Fruit fly (Drosophila melanogaster) whole organism, embryonic: ENCODE measurements around the gene CG31321.

Experiments
- B-H1 ChIP-seq: fragments of 200-800 bp; sonication (Bioruptor generic); IDR thresholded peaks from 3 replicates; pipeline ENCODE4 v1.3.6; 2022; ENCODE audit warnings: missing biosample characterization, missing genetic modification characterization
- BtbVII ChIP-seq: fragments of 200-800 bp; sonication (Bioruptor generic); optimal IDR thresholded peaks from 3 replicates; lab custom pipeline; 2017; ENCODE audit warnings: missing biosample characterization, mild to moderate bottlenecking, missing genetic modification characterization
- C15 ChIP-seq: fragments of 200-800 bp; sonication (Bioruptor generic); IDR thresholded peaks from 3 replicates; pipeline ENCODE4 v1.3.6; 2022; ENCODE audit warnings: missing biosample characterization, missing genetic modification characterization
- CG1024 ChIP-seq: fragments of 200-800 bp; sonication (Bioruptor generic); IDR thresholded peaks from 2 replicates; pipeline ENCODE4 v1.3.6; 2022; ENCODE audit warnings: missing biosample characterization, missing genetic modification characterization
- CG11085 ChIP-seq: fragments of 200-800 bp; sonication (Bioruptor generic); IDR thresholded peaks from 2 replicates; pipeline ENCODE4 v1.3.6; 2022; ENCODE audit warnings: missing biosample characterization, missing genetic modification characterization
- CG11723 ChIP-seq: fragments of 200-800 bp; sonication (Bioruptor generic); optimal IDR thresholded peaks from 2 replicates; lab custom pipeline; 2017; ENCODE audit warnings: missing biosample characterization, mild to moderate bottlenecking, missing genetic modification characterization
- CG12104 ChIP-seq: fragments of 200-800 bp; sonication (Bioruptor generic); optimal IDR thresholded peaks from 3 replicates; lab custom pipeline; 2016; ENCODE audit warnings: missing biosample characterization, missing genetic modification characterization
- CG13424 ChIP-seq: fragments of 200-800 bp; sonication (Bioruptor generic); optimal IDR thresholded peaks from 2 replicates; lab custom pipeline; 2019; ENCODE audit warnings: missing biosample characterization, mild to moderate bottlenecking, missing genetic modification characterization, moderate library complexity
- CG13624 ChIP-seq: fragments of 200-800 bp; sonication (Bioruptor generic); optimal IDR thresholded peaks from 2 replicates; lab custom pipeline; 2016; ENCODE audit warnings: missing biosample characterization, missing genetic modification characterization
- CG13894 ChIP-seq: fragments of 200-800 bp; sonication (Bioruptor generic); optimal IDR thresholded peaks from 3 replicates; lab custom pipeline; 2018; ENCODE audit warnings: missing biosample characterization, mild to moderate bottlenecking, missing genetic modification characterization, moderate library complexity
- CG14710 ChIP-seq: fragments of 200-800 bp; sonication (Bioruptor generic); optimal IDR thresholded peaks from 3 replicates; lab custom pipeline; 2019; ENCODE audit warnings: missing biosample characterization, mild to moderate bottlenecking, missing genetic modification characterization, moderate library complexity
- CG15514 ChIP-seq: fragments of 200-800 bp; sonication (Bioruptor generic); optimal IDR thresholded peaks from 3 replicates; lab custom pipeline; 2017; ENCODE audit warnings: missing biosample characterization, missing genetic modification characterization, mild to moderate bottlenecking, moderate library complexity, missing genetic modification reagents
- CG1603 ChIP-seq: fragments of 200-800 bp; sonication (Bioruptor generic); optimal IDR thresholded peaks from 2 replicates; lab custom pipeline; 2019; ENCODE audit warnings: missing biosample characterization, mild to moderate bottlenecking, missing genetic modification characterization, moderate library complexity
- CG16813 ChIP-seq: fragments of 200-800 bp; sonication (Bioruptor generic); IDR thresholded peaks from 3 replicates; pipeline ENCODE4 v1.3.6; 2022; ENCODE audit warnings: missing biosample characterization, missing genetic modification characterization; ENCODE audit not compliant: partially characterized antibody
- CG17186 ChIP-seq: fragments of 200-800 bp; sonication (Bioruptor generic); optimal IDR thresholded peaks from 3 replicates; lab custom pipeline; 2017; ENCODE audit warnings: missing biosample characterization, missing genetic modification reagents, missing genetic modification characterization
- CG1792 ChIP-seq: fragments of 200-800 bp; sonication (Bioruptor generic); optimal IDR thresholded peaks from 2 replicates; lab custom pipeline; 2016; ENCODE audit warnings: missing biosample characterization, missing genetic modification characterization
- CG2120 ChIP-seq: fragments of 200-800 bp; sonication (Bioruptor generic); optimal IDR thresholded peaks from 3 replicates; lab custom pipeline; 2016; ENCODE audit warnings: missing biosample characterization, missing genetic modification characterization
- CG2678 ChIP-seq: fragments of 200-800 bp; sonication (Bioruptor generic); optimal IDR thresholded peaks from 3 replicates; lab custom pipeline; 2019; ENCODE audit warnings: missing biosample characterization, mild to moderate bottlenecking, missing genetic modification characterization, moderate library complexity
- CG2875 ChIP-seq: fragments of 200-800 bp; sonication (Bioruptor generic); optimal IDR thresholded peaks from 2 replicates; lab custom pipeline; 2017; ENCODE audit warnings: missing biosample characterization, mild to moderate bottlenecking, missing genetic modification characterization, missing genetic modification reagents
- CG30020 ChIP-seq: fragments of 200-800 bp; optimal IDR thresholded peaks from 2 replicates; lab custom pipeline; 2019; ENCODE audit warnings: missing biosample characterization, mild to moderate bottlenecking, missing genetic modification characterization, moderate library complexity
- CG5953 ChIP-seq: fragments of 200-800 bp; sonication (Bioruptor generic); IDR thresholded peaks from 2 replicates; pipeline ENCODE4 v1.3.6; 2022; ENCODE audit warnings: missing biosample characterization, missing genetic modification characterization
- CG6175 ChIP-seq: fragments of 200-800 bp; sonication (Bioruptor generic); IDR thresholded peaks from 3 replicates; pipeline ENCODE4 v1.3.6; 2022; ENCODE audit warnings: missing biosample characterization, missing genetic modification characterization
- CG6791 ChIP-seq: fragments of 200-800 bp; sonication (Bioruptor generic); IDR thresholded peaks from 3 replicates; pipeline ENCODE4 v1.3.6; 2022; ENCODE audit warnings: missing biosample characterization, missing genetic modification characterization; ENCODE audit not compliant: partially characterized antibody
- CG7271 ChIP-seq: fragments of 200-800 bp; sonication (Bioruptor generic); optimal IDR thresholded peaks from 2 replicates; lab custom pipeline; 2018; ENCODE audit warnings: missing biosample characterization, mild to moderate bottlenecking, missing genetic modification characterization, moderate library complexity
- CG8290 ChIP-seq, 3 experiments: fragments of 200-800 bp; sonication (Bioruptor generic); optimal IDR thresholded peaks; 2 replicates each; lab custom pipeline; 2016 to 2019; ENCODE audit warnings: missing biosample characterization in 3 of 3, missing genetic modification characterization in 3 of 3, mild to moderate bottlenecking in 2 of 3, moderate library complexity in 1 of 3
- CG8388 ChIP-seq: fragments of 200-800 bp; sonication (Bioruptor generic); optimal IDR thresholded peaks from 2 replicates; lab custom pipeline; 2019; ENCODE audit warnings: missing biosample characterization, mild to moderate bottlenecking, missing genetic modification characterization, moderate library complexity
- CG9932 ChIP-seq: fragments of 200-800 bp; sonication (Bioruptor generic); IDR thresholded peaks from 2 replicates; pipeline ENCODE4 v1.3.6; 2022; ENCODE audit warnings: missing biosample characterization, missing genetic modification characterization
- E2f2 ChIP-seq: fragments of 200-800 bp; sonication (Bioruptor generic); IDR thresholded peaks from 2 replicates; pipeline ENCODE4 v1.3.6; 2022; ENCODE audit warnings: missing biosample characterization, missing genetic modification characterization
- HHEX ChIP-seq: fragments of 200-800 bp; sonication (Bioruptor generic); optimal IDR thresholded peaks from 3 replicates; lab custom pipeline; 2017; ENCODE audit warnings: missing biosample characterization, mild to moderate bottlenecking, missing genetic modification characterization, missing genetic modification reagents
- Hr39 ChIP-seq: fragments of >200 bp; optimal IDR thresholded peaks from 2 replicates; lab custom pipeline; 2017
- Hr51 ChIP-seq, 2 experiments: fragments of 200-800 bp; sonication (Bioruptor generic); optimal IDR thresholded peaks; 2 replicates in 1 of 2; 3 replicates in 1 of 2; lab custom pipeline; 2016 to 2018; ENCODE audit warnings: missing biosample characterization in 2 of 2, missing genetic modification characterization in 2 of 2, mild to moderate bottlenecking in 1 of 2, moderate library complexity in 1 of 2
- Neu2 ChIP-seq: fragments of 200-800 bp; sonication (Bioruptor generic); optimal IDR thresholded peaks from 3 replicates; lab custom pipeline; 2016; ENCODE audit warnings: missing biosample characterization, missing genetic modification characterization, borderline replicate concordance
- Taf1 ChIP-seq: fragments of 200-800 bp; sonication (Bioruptor generic); IDR thresholded peaks from 2 replicates; pipeline ENCODE4 v1.3.6; 2022; ENCODE audit warnings: missing biosample characterization, missing genetic modification characterization
- al ChIP-seq: fragments of 200-800 bp; sonication (Bioruptor generic); IDR thresholded peaks from 2 replicates; pipeline ENCODE4 v1.3.6; 2022; ENCODE audit warnings: missing biosample characterization, missing genetic modification characterization
- aop ChIP-seq: fragments of 200-800 bp; sonication (Bioruptor generic); IDR thresholded peaks from 2 replicates; pipeline ENCODE4 v1.3.6; 2022; ENCODE audit warnings: missing biosample characterization, missing genetic modification characterization
- az2 ChIP-seq: fragments of 200-800 bp; sonication (Bioruptor generic); optimal IDR thresholded peaks from 3 replicates; lab custom pipeline; 2016; ENCODE audit warnings: missing biosample characterization, missing genetic modification characterization
- bigmax ChIP-seq: fragments of 200-800 bp; sonication (Bioruptor generic); optimal IDR thresholded peaks from 2 replicates; lab custom pipeline; 2018; ENCODE audit warnings: missing biosample characterization, mild to moderate bottlenecking, missing genetic modification characterization
- chn ChIP-seq: fragments of 200-800 bp; sonication (Bioruptor generic); optimal IDR thresholded peaks from 2 replicates; lab custom pipeline; 2016; ENCODE audit warnings: missing biosample characterization, missing genetic modification characterization
- dmrt11E ChIP-seq: fragments of 200-800 bp; sonication (Bioruptor generic); optimal IDR thresholded peaks from 3 replicates; lab custom pipeline; 2018; ENCODE audit warnings: missing biosample characterization, mild to moderate bottlenecking, missing genetic modification characterization, moderate library complexity
- exex ChIP-seq: fragments of 200-800 bp; sonication (Bioruptor generic); optimal IDR thresholded peaks from 4 replicates; lab custom pipeline; 2018; ENCODE audit warnings: missing biosample characterization, mild to moderate bottlenecking, missing genetic modification characterization, moderate library complexity
- gce ChIP-seq: fragments of 200-800 bp; sonication (Bioruptor generic); IDR thresholded peaks from 3 replicates; pipeline ENCODE4 v1.3.6; 2022; ENCODE audit warnings: missing biosample characterization, missing genetic modification characterization
- nau ChIP-seq: fragments of 200-800 bp; sonication (Bioruptor generic); optimal IDR thresholded peaks from 3 replicates; lab custom pipeline; 2017; ENCODE audit warnings: missing biosample characterization, mild to moderate bottlenecking, missing genetic modification characterization, missing genetic modification reagents
- odd ChIP-seq: fragments of 200-800 bp; sonication (Bioruptor generic); optimal IDR thresholded peaks from 2 replicates; lab custom pipeline; 2017; ENCODE audit warnings: missing biosample characterization, mild to moderate bottlenecking, missing genetic modification characterization
- pum ChIP-seq: fragments of 200-800 bp; sonication (Bioruptor generic); optimal IDR thresholded peaks from 2 replicates; lab custom pipeline; 2016; ENCODE audit warnings: missing biosample characterization, missing genetic modification characterization
- rib ChIP-seq: fragments of 200-800 bp; sonication (Bioruptor generic); IDR thresholded peaks from 2 replicates; pipeline ENCODE4 v1.3.6; 2022; ENCODE audit warnings: missing biosample characterization, missing genetic modification characterization
- ro ChIP-seq: fragments of 200-800 bp; sonication (Bioruptor generic); IDR thresholded peaks from 2 replicates; pipeline ENCODE4 v1.3.6; 2022; ENCODE audit warnings: missing biosample characterization, missing genetic modification characterization
- scrt ChIP-seq: fragments of 200-800 bp; sonication (Bioruptor generic); optimal IDR thresholded peaks from 2 replicates; lab custom pipeline; 2018; ENCODE audit warnings: missing biosample characterization, mild to moderate bottlenecking, missing genetic modification characterization, moderate library complexity
- stwl ChIP-seq: fragments of 200-800 bp; sonication (Bioruptor generic); optimal IDR thresholded peaks from 3 replicates; lab custom pipeline; 2018; ENCODE audit warnings: missing biosample characterization, mild to moderate bottlenecking, missing genetic modification characterization, moderate library complexity
- tll ChIP-seq, 2 experiments: fragments of 200-800 bp in 1 of 2; fragments of >200 bp in 1 of 2; sonication (Bioruptor generic) in 1 of 2; optimal IDR thresholded peaks; 2 replicates each; lab custom pipeline; 2017 to 2019; ENCODE audit warnings: missing biosample characterization in 2 of 2, missing genetic modification characterization in 2 of 2, mild to moderate bottlenecking in 1 of 2, moderate library complexity in 1 of 2
- unc-4 ChIP-seq: fragments of 200-800 bp; sonication (Bioruptor generic); IDR thresholded peaks from 2 replicates; pipeline ENCODE4 v1.3.6; 2022; ENCODE audit warnings: missing biosample characterization, missing genetic modification characterization; ENCODE audit not compliant: partially characterized antibody
- vfl ChIP-seq: fragments of 200-800 bp; sonication (Bioruptor generic); optimal IDR thresholded peaks from 2 replicates; lab custom pipeline; 2016; ENCODE audit warnings: missing biosample characterization, missing genetic modification characterization
- wor ChIP-seq: fragments of 200-800 bp; sonication (Bioruptor generic); IDR thresholded peaks from 2 replicates; pipeline ENCODE4 v1.3.6; 2022; ENCODE audit warnings: missing biosample characterization, missing genetic modification characterization

Gene CG31321

dm6 chr3R:14353733-14354152 is 43.6 kb downstream of the CG31321 start (continued):
- TF ChIP-seq CG15514 (peak; percentile 62), B-H1 (GFP tag; lab: Robert Waterston, UW) (peak; percentile 62; the same call in 2 of the 3 replicates), unc-4 (GFP tag; lab: Robert Waterston, UW) (no peak), C15 (0 out of 3 replicates have a peak, but pooled peaks have one; percentile 42), CG13424 (peak; percentile 71), CG5953 (no peak; the same call in 1 of the 2 replicates), wor (peak; percentile 55), CG9932 (0 out of 2 replicates have a peak, but pooled peaks have one; percentile 21), CG1024 (no peak; the same call in 1 of the 2 replicates), CG30020 (peak; percentile 5), Hr39 (lab: Kevin White, UChicago) (no peak), CG2875 (peak; percentile 25), CG6175 (no peak), CG2120 (GFP tag; lab: Kevin White, UChicago) (peak; percentile 39), rib (0 out of 2 replicates have a peak, but pooled peaks have one; percentile 35), chn (GFP tag; lab: Kevin White, UChicago) (no peak), al (GFP tag; lab: Robert Waterston, UW) (peak; percentile 46), Neu2 (GFP tag; lab: Kevin White, UChicago) (no peak), dmrt11E (tag; lab: Kevin White, UChicago) (peak; percentile 44), bigmax (GFP tag; lab: Kevin White, UChicago) (no peak), odd (GFP tag; lab: Kevin White, UChicago) (peak; percentile 63), CG14710 (tag; lab: Kevin White, UChicago) (peak; percentile 72), CG1603 (no peak), CG16813 (no peak), gce (GFP tag; lab: Robert Waterston, UW) (no peak), exex (tag; lab: Kevin White, UChicago) (peak; percentile 14), CG13894 (peak; percentile 36), CG1792 (GFP tag; lab: Kevin White, UChicago) (no peak), scrt (GFP tag; lab: Kevin White, UChicago) (peak; percentile 76), CG17186 (no peak), E2f2 (GFP tag; lab: Robert Waterston, UW) (no peak; the same call in 1 of the 2 replicates), HHEX (GFP tag; lab: Kevin White, UChicago) (peak; percentile 72), BtbVII (peak; percentile 86), tll (GFP tag; optimal IDR thresholded peaks at IDR 0.05; lab: Kevin White, UChicago) (no peak), Taf1 (GFP tag; lab: Robert Waterston, UW) (peak; percentile 68), az2 (peak; percentile 58), nau (GFP tag; lab: Kevin White, UChicago) (peak; percentile 71), ro (GFP tag; lab: Robert Waterston, UW) (no peak; the same call in 1 of the 2 replicates), CG8388 (GFP tag; lab: Kevin White, UChicago) (peak; percentile 72), CG2678 (peak; percentile 89), CG11723 (no peak), CG11085 (GFP tag; lab: Robert Waterston, UW) (0 out of 2 replicates have a peak, but pooled peaks have one; percentile 21)

dm6 chr3R:14354599-14354998 is 44.4 kb downstream of the CG31321 start:
- TF ChIP-seq gce (GFP tag; lab: Robert Waterston, UW) (no peak), CG2875 (no peak), CG6791 (no peak), vfl (GFP tag; lab: Kevin White, UChicago) (no peak), CG13624 (GFP tag; lab: Kevin White, UChicago) (no peak), CG7271 (tag; lab: Kevin White, UChicago) (no peak), CG12104 (GFP tag; lab: Kevin White, UChicago) (no peak), Hr51 (GFP tag; optimal IDR thresholded peaks at IDR 0.05; lab: Kevin White, UChicago) (no peak), stwl (tag; lab: Kevin White, UChicago) (no peak), CG8290 (GFP tag; optimal IDR thresholded peaks at IDR 0.05; lab: Kevin White, UChicago) (no peak), CG8290 (tag; optimal IDR thresholded peaks at IDR 0.05; lab: Kevin White, UChicago) (no peak), CG16813 (no peak), aop (GFP tag; lab: Robert Waterston, UW) (no peak), CG15514 (no peak), pum (GFP tag; lab: Kevin White, UChicago) (no peak)
